Worm (Caenorhabditis elegans): ENCODE measurements around the gene srgp-1.

DNA sequence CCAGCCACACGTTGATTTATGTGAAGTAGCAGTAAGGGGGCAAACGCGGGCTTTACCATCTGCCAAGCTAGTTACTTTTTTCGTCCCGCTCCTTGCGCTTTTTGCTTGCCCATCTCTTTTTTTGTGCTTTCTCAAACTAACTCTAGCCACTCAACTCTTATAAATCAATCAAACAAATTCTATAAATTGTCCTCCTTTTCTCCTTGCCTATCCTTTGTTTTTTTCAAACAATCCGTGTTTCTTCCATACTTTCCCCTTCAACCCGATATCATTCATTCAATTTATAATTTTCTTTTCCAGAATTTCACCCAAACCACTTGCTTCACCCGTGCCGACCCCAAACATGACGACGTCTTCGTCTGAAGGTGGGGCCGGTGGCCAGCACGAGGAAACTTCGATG is at the start of gene srgp-1:
- TF ChIP-seq him-1 (tag; optimal IDR thresholded peaks at IDR 0.05) (no peak), W03F9.2 (tag; optimal IDR thresholded peaks at IDR 0.05) (no peak)

Data from whole organism, L4/young adult.